Fruit fly (Drosophila melanogaster) whole organism: ENCODE measurements around the gene CG14391.

Experiments
- CG8478 ChIP-seq: fragments of >200 bp; optimal IDR thresholded peaks from 2 replicates; lab custom pipeline; 2018; ENCODE audit warnings: inconsistent platforms
- Dll ChIP-seq: fragments of >200 bp; optimal IDR thresholded peaks from 2 replicates; lab custom pipeline; 2017
- EcR ChIP-seq, 2 experiments: fragments of >200 bp; optimal IDR thresholded peaks; 2 replicates each; lab custom pipeline; 2017; ENCODE audit warnings: missing biosample characterization in 2 of 2, missing genetic modification characterization in 2 of 2, missing genetic modification reagents in 2 of 2
- pan ChIP-seq: fragments of >200 bp; optimal IDR thresholded peaks from 2 replicates; lab custom pipeline; 2017
- psq ChIP-seq: fragments of >200 bp; optimal IDR thresholded peaks from 2 replicates; lab custom pipeline; 2017
- usp ChIP-seq: fragments of >200 bp; optimal IDR thresholded peaks from 2 replicates; lab custom pipeline; 2017; ENCODE audit warnings: missing biosample characterization, missing genetic modification characterization, mixed read lengths

The CG14391 gene

dm6 chr3R:12692497-12692896, 2.1 kb downstream of the CG14391 start, which contains the start of gene CG31347:
TSS of gene CG31347 (minus strand) at chr3R:12692597.
- TF ChIP-seq psq (lab: Kevin White, UChicago) (no peak), pan (lab: Kevin White, UChicago) (no peak), Dll (lab: Kevin White, UChicago) (no peak), CG8478 (no peak), EcR (GFP tag; optimal IDR thresholded peaks at IDR 0.05; lab: Kevin White, UChicago) (no peak), usp (GFP tag; lab: Kevin White, UChicago) (no peak)

dm6 chr3R:12691422-12692101, 3.1 kb downstream of the CG14391 start, which contains the start of gene Arp1:
TSS of gene Arp1 (plus strand) at chr3R:12691743.
- no peak for TF ChIP-seq usp (GFP tag; lab: Kevin White, UChicago)
- no peak for TF ChIP-seq CG8478

- TF ChIP-seq usp (GFP tag; lab: Kevin White, UChicago): no peak
Measured at dm6 chr3R:12688672-12689417, 5.8 kb downstream of the CG14391 start, which contains the start of gene kar. TSS of gene kar (minus strand) at chr3R:12689367.

dm6 chr3R:12688116-12688515, 6.5 kb downstream of the CG14391 start:
- TF ChIP-seq psq (lab: Kevin White, UChicago) (no peak), Dll (lab: Kevin White, UChicago) (no peak), pan (lab: Kevin White, UChicago) (no peak), EcR (GFP tag; optimal IDR thresholded peaks at IDR 0.05; lab: Kevin White, UChicago) (no peak), CG8478 (no peak), usp (GFP tag; lab: Kevin White, UChicago) (no peak)

dm6 chr3R:12685290-12685689, 9.4 kb downstream of the CG14391 start:
- TF ChIP-seq psq (lab: Kevin White, UChicago): no peak
- TF ChIP-seq EcR (GFP tag; optimal IDR thresholded peaks at IDR 0.05; lab: Kevin White, UChicago): no peak
- TF ChIP-seq Dll (lab: Kevin White, UChicago): no peak
- no peak for TF ChIP-seq CG8478
- no peak for TF ChIP-seq pan (lab: Kevin White, UChicago)
- TF ChIP-seq usp (GFP tag; lab: Kevin White, UChicago): no peak

dm6 chr3R:12681275-12681674, 13.4 kb downstream of the CG14391 start, which contains the start of gene Cyp313a4:
TSS of gene Cyp313a4 (minus strand) at chr3R:12681375.
- no peak for TF ChIP-seq EcR (GFP tag; optimal IDR thresholded peaks at IDR 0.05; lab: Kevin White, UChicago)
- no peak for TF ChIP-seq psq (lab: Kevin White, UChicago)
- TF ChIP-seq CG8478: no peak
- TF ChIP-seq pan (lab: Kevin White, UChicago): no peak
- no peak for TF ChIP-seq Dll (lab: Kevin White, UChicago)
- no peak for TF ChIP-seq usp (GFP tag; lab: Kevin White, UChicago)

- TF ChIP-seq Dll (lab: Kevin White, UChicago): no peak
- no peak for TF ChIP-seq CG8478
- no peak for TF ChIP-seq usp (GFP tag; lab: Kevin White, UChicago)
- no peak for TF ChIP-seq EcR (GFP tag; optimal IDR thresholded peaks at IDR 0.05; lab: Kevin White, UChicago)
- no peak for TF ChIP-seq pan (lab: Kevin White, UChicago)
- no peak for TF ChIP-seq psq (lab: Kevin White, UChicago)
Measured at dm6 chr3R:12678850-12679249, 15.8 kb downstream of the CG14391 start, which contains the start of gene mbo. TSS of gene mbo (minus strand) at chr3R:12679052.

dm6 chr3R:12676160-12676559, 18.5 kb downstream of the CG14391 start, which contains the start of gene CG43630:
TSS of gene CG43630 (minus strand) at chr3R:12676260.
- no peak for TF ChIP-seq Dll (lab: Kevin White, UChicago)
- no peak for TF ChIP-seq usp (GFP tag; lab: Kevin White, UChicago)
- TF ChIP-seq EcR (GFP tag; optimal IDR thresholded peaks at IDR 0.05; lab: Kevin White, UChicago): no peak
- TF ChIP-seq CG8478: no peak
- TF ChIP-seq pan (lab: Kevin White, UChicago): no peak
- TF ChIP-seq psq (lab: Kevin White, UChicago): no peak

- TF ChIP-seq pan (lab: Kevin White, UChicago): no peak
- TF ChIP-seq CG8478: no peak
- TF ChIP-seq usp (GFP tag; lab: Kevin White, UChicago): no peak
- no peak for TF ChIP-seq psq (lab: Kevin White, UChicago)
- TF ChIP-seq EcR (GFP tag; optimal IDR thresholded peaks at IDR 0.05; lab: Kevin White, UChicago): no peak
Measured at dm6 chr3R:12674041-12674623, 20.5 kb downstream of the CG14391 start, which contains the start of gene Gnmt. TSS of gene Gnmt (plus strand) at chr3R:12674608.

- TF ChIP-seq psq (lab: Kevin White, UChicago) (no peak), CG8478 (no peak), Dll (lab: Kevin White, UChicago) (no peak), EcR (GFP tag; optimal IDR thresholded peaks at IDR 0.05; lab: Kevin White, UChicago) (no peak), usp (GFP tag; lab: Kevin White, UChicago) (no peak), pan (lab: Kevin White, UChicago) (no peak)
Measured at dm6 chr3R:12666206-12666834, 28.3 kb downstream of the CG14391 start.

dm6 chr3R:12662531-12662930, 32.1 kb downstream of the CG14391 start, which contains the start of gene CG14395:
TSS of gene CG14395 (plus strand) at chr3R:12662831.
- TF ChIP-seq pan (lab: Kevin White, UChicago) (no peak), usp (GFP tag; lab: Kevin White, UChicago) (no peak), Dll (lab: Kevin White, UChicago) (no peak), psq (lab: Kevin White, UChicago) (no peak), EcR (GFP tag; optimal IDR thresholded peaks at IDR 0.05; lab: Kevin White, UChicago) (no peak), CG8478 (no peak)
